Worm (Caenorhabditis elegans) whole organism, mixed stage, embryonic: ENCODE measurements around the gene C16C4.1.

ENCODE experiments used
- blmp-1 ChIP-seq: fragments of 150-350 bp; optimal IDR thresholded peaks from 2 replicates; lab custom pipeline; 2014; ENCODE audit warnings: missing biosample characterization, missing genetic modification characterization
- ceh-83 ChIP-seq: fragments of 200-800 bp; sonication (Bioruptor generic); optimal IDR thresholded peaks from 2 replicates; lab custom pipeline; 2018; ENCODE audit warnings: mild to moderate bottlenecking, missing genetic modification characterization, missing compliant biosample characterization
- elt-3 ChIP-seq: fragments of 150-350 bp; optimal IDR thresholded peaks from 2 replicates; lab custom pipeline; 2014; ENCODE audit warnings: missing biosample characterization, missing genetic modification characterization
- lsy-2 ChIP-seq: fragments of 150-350 bp; optimal IDR thresholded peaks from 2 replicates; lab custom pipeline; 2014; ENCODE audit warnings: missing biosample characterization, missing genetic modification characterization
- nhr-12 ChIP-seq: fragments of 150-350 bp; optimal IDR thresholded peaks from 2 replicates; lab custom pipeline; 2014; ENCODE audit warnings: missing biosample characterization, missing genetic modification characterization

ce11 chrII:1901981-1902380, 8.0 kb downstream of the C16C4.1 start, which contains the start of gene math-23:
- TF ChIP-seq ceh-83 (GFP tag; lab: Kevin White, UChicago) (no peak), lsy-2 (tag; lab: Kevin White, UChicago) (no peak), elt-3 (tag; lab: Kevin White, UChicago) (no peak), nhr-12 (tag; lab: Kevin White, UChicago) (no peak), blmp-1 (no peak)
